Worm (Caenorhabditis elegans): ENCODE data around the gene F56C9.10.

DNA sequence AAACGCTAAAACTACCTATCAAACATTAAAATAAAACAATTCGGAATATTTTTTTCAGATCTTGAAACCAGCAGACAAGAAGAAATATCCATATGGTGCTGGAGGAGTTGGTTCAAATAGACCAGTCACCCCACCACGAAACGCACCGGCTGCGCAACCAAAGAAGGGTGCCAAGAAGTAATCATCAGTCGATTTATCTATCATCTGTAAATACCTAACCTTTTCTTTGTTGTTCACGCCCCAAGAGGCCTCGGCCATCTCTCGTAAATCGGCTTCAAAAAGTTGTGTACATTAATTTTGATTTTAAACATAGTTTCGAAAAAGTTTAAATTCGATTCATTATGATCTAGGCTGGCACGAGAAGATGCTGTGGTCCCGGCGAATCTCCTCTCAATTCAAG is 2.9 kb upstream of the F56C9.10 start:
- TF ChIP-seq ztf-28 (GFP tag; IDR thresholded peaks at IDR 0.05) (no peak), Y95B8A.8 (GFP tag; IDR thresholded peaks at IDR 0.05) (no peak), snpc-4 (GFP tag; optimal IDR thresholded peaks at IDR 0.05) (no peak), snpc-4 (tag; optimal IDR thresholded peaks at IDR 0.05) (no peak), pbrm-1 (GFP tag; IDR thresholded peaks at IDR 0.05) (0 out of 2 replicates have a peak, but pooled peaks have one; percentile 4), nfya-1 (tag; optimal IDR thresholded peaks at IDR 0.05; ENCODE audit: borderline replicate concordance, insufficient read depth) (no peak), nhr-80 (tag; optimal IDR thresholded peaks at IDR 0.05) (no peak), ama-1 (optimal IDR thresholded peaks at IDR 0.05) (no peak), ama-1 (GFP tag; optimal IDR thresholded peaks at IDR 0.05) (no peak), ztf-6 (GFP tag; IDR thresholded peaks at IDR 0.05) (no peak), mes-4 (tag; optimal IDR thresholded peaks at IDR 0.05) (no peak), D2030.7 (GFP tag; IDR thresholded peaks at IDR 0.05) (no peak), zim-3 (tag; optimal IDR thresholded peaks at IDR 0.05) (no peak)

Data from whole organism, young adult.